Fruit fly (Drosophila melanogaster): ENCODE data around the gene z.

DNA sequence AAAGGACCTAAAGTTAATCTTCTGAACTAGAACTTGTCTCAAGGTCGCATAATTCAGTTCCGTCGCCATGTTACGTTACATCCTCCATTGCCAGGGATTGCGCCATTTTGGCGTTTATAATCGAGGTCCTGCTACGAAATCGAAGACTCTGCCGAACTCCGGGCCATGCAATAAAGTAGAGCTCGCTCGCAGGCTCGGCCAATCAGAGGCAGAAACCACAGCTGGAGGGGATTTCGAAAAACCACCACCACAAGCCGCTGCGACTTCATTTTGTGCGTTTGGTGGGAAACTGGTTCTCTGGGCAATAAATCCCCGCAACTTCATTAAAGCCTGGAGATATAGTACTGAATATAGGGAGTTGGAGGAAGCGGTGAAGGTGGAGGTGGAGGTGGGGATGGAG is 12.7 kb upstream of the z start:
- TF ChIP-seq usp (GFP tag; optimal IDR thresholded peaks at IDR 0.05), result no peak
- TF ChIP-seq woc (GFP tag; optimal IDR thresholded peaks at IDR 0.05), result no peak
- TF ChIP-seq Rel (GFP tag; optimal IDR thresholded peaks at IDR 0.05), result no peak
- no peak for TF ChIP-seq Rel (tag; optimal IDR thresholded peaks at IDR 0.05)
- TF ChIP-seq Jra (GFP tag; optimal IDR thresholded peaks at IDR 0.05), result no peak
- no peak for TF ChIP-seq CG9705 (GFP tag; optimal IDR thresholded peaks at IDR 0.05)

Measured in whole organism, wandering third instar larva.